Fruit fly (Drosophila melanogaster): ENCODE results near the gene CG14628.

dm6 chrX:1170117-1170878 is 24.9 kb downstream of the CG14628 start, which contains the start of gene CG11378:
- no peak for TF ChIP-seq CTCF (optimal IDR thresholded peaks at IDR 0.05)
- no peak for TF ChIP-seq CG8478 (optimal IDR thresholded peaks at IDR 0.05)
